Worm (Caenorhabditis elegans): ENCODE results near the gene cdh-10.

The cdh-10 gene

ce11 chrIV:2432693-2433092 lies 30.5 kb downstream of the cdh-10 start, which contains the start of gene C45G7.4:
Gene C45G7.4, plus strand, starts transcription at chrIV:2432993.
- TF ChIP-seq unc-62 (GFP tag; optimal IDR thresholded peaks at IDR 0.05): no peak

ce11 chrIV:2416738-2417137 lies 46.4 kb downstream of the cdh-10 start:
- TF ChIP-seq unc-62 (GFP tag; optimal IDR thresholded peaks at IDR 0.05): no peak

- TF ChIP-seq unc-62 (GFP tag; optimal IDR thresholded peaks at IDR 0.05): no peak
Observed at ce11 chrIV:2412370-2412962, 50.7 kb downstream of the cdh-10 start, which contains the start of gene Y38F2AR.12. Gene Y38F2AR.12, minus strand, starts transcription at chrIV:2412420.

ce11 chrIV:2408437-2408836 lies 54.7 kb downstream of the cdh-10 start:
- TF ChIP-seq unc-62 (GFP tag; optimal IDR thresholded peaks at IDR 0.05): no peak

- TF ChIP-seq unc-62 (GFP tag; optimal IDR thresholded peaks at IDR 0.05): no peak
Observed at ce11 chrIV:2407704-2408103, 55.5 kb downstream of the cdh-10 start.

- no peak for TF ChIP-seq unc-62 (GFP tag; optimal IDR thresholded peaks at IDR 0.05)
Observed at ce11 chrIV:2403374-2403773, 59.8 kb downstream of the cdh-10 start.

- TF ChIP-seq unc-62 (GFP tag; optimal IDR thresholded peaks at IDR 0.05): no peak
Observed at ce11 chrIV:2400651-2401050, 62.5 kb downstream of the cdh-10 start.

ce11 chrIV:2399420-2399819 lies 63.7 kb downstream of the cdh-10 start, which contains the start of gene Y38F2AR.10:
Gene Y38F2AR.10, minus strand, starts transcription at chrIV:2399520.
- no peak for TF ChIP-seq unc-62 (GFP tag; optimal IDR thresholded peaks at IDR 0.05)

ce11 chrIV:2398317-2398716 lies 64.9 kb downstream of the cdh-10 start:
- TF ChIP-seq unc-62 (GFP tag; optimal IDR thresholded peaks at IDR 0.05): no peak

ce11 chrIV:2395997-2396396 lies 67.2 kb downstream of the cdh-10 start:
- no peak for TF ChIP-seq unc-62 (GFP tag; optimal IDR thresholded peaks at IDR 0.05)

- no peak for TF ChIP-seq unc-62 (GFP tag; optimal IDR thresholded peaks at IDR 0.05)
Observed at ce11 chrIV:2393023-2393422, 70.1 kb downstream of the cdh-10 start.

ce11 chrIV:2391809-2392208 lies 71.4 kb downstream of the cdh-10 start:
- TF ChIP-seq unc-62 (GFP tag; optimal IDR thresholded peaks at IDR 0.05): no peak

- no peak for TF ChIP-seq unc-62 (GFP tag; optimal IDR thresholded peaks at IDR 0.05)
Observed at ce11 chrIV:2390804-2391203, 72.4 kb downstream of the cdh-10 start, which contains the start of gene eri-5. Gene eri-5, plus strand, starts transcription at chrIV:2390821.

ce11 chrIV:2390251-2390672 lies 72.9 kb downstream of the cdh-10 start:
- no peak for TF ChIP-seq unc-62 (GFP tag; optimal IDR thresholded peaks at IDR 0.05)

- no peak for TF ChIP-seq unc-62 (GFP tag; optimal IDR thresholded peaks at IDR 0.05)
Observed at ce11 chrIV:2389745-2390144, 73.4 kb downstream of the cdh-10 start.

ce11 chrIV:2388949-2389495 lies 74.1 kb downstream of the cdh-10 start, which contains the start of gene trap-3:
Gene trap-3, plus strand, starts transcription at chrIV:2389445.
- TF ChIP-seq unc-62 (GFP tag; optimal IDR thresholded peaks at IDR 0.05): no peak

- no peak for TF ChIP-seq unc-62 (GFP tag; optimal IDR thresholded peaks at IDR 0.05)
Observed at ce11 chrIV:2387970-2388705, 75.0 kb downstream of the cdh-10 start, which contains the start of gene sec-61.B. Gene sec-61.B, minus strand, starts transcription at chrIV:2388675.

All from whole organism, dauer.